Fruit fly (Drosophila melanogaster): ENCODE data around the gene Lerp.

dm6 chr3R:26853699-26854098, 9.2 kb downstream of the Lerp start:
- TF ChIP-seq Mio (GFP tag; optimal IDR thresholded peaks at IDR 0.05) (no peak), fru (GFP tag; optimal IDR thresholded peaks at IDR 0.05) (peak; percentile 26), tai (GFP tag; optimal IDR thresholded peaks at IDR 0.05) (no peak), usp (GFP tag; optimal IDR thresholded peaks at IDR 0.05) (no peak), psq (GFP tag; optimal IDR thresholded peaks at IDR 0.05) (no peak)
